Worm (Caenorhabditis elegans): ENCODE measurements around the gene hum-5.

DNA sequence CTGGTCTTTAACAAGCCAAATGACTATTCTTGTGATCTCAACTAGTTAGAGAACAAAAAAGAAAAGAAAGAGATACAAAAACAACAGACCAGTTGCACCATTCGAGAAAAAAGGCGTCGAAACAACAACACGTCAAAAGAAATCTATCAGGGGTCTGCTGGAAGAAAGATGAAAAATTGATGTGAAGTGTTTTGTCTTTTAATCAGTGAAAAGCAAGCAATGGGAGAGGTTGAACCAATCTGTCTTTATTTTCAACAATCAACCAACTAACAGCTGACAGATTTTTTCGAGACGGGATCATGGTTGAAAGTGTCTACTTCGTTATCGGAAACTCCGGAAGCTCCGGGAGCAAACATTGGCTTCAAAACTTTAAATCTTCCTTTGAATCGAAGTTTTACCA, 42.2 kb downstream of the hum-5 start:
- TF ChIP-seq ama-1 (optimal IDR thresholded peaks at IDR 0.05) (no peak), hnd-1 (tag; optimal IDR thresholded peaks at IDR 0.05) (no peak), tbx-37 (GFP tag; conservative IDR thresholded peaks at IDR 0.05) (no peak), flt-1 (GFP tag; IDR thresholded peaks at IDR 0.05) (no peak), sea-1 (GFP tag; conservative IDR thresholded peaks at IDR 0.05) (no peak), tbx-11 (GFP tag; IDR thresholded peaks at IDR 0.05) (no peak), aly-1 (tag; optimal IDR thresholded peaks at IDR 0.05) (no peak), ceh-36 (tag; optimal IDR thresholded peaks at IDR 0.05) (no peak), pes-1 (GFP tag; IDR thresholded peaks at IDR 0.05) (no peak), F13C5.2 (tag; optimal IDR thresholded peaks at IDR 0.05) (no peak), ets-7 (tag; optimal IDR thresholded peaks at IDR 0.05) (no peak)

Measured in whole organism, early embryonic.